Worm (Caenorhabditis elegans) whole organism, young adult: Measurements from ENCODE around the gene nep-16.

ENCODE experiments used
- K11D2.4 ChIP-seq: fragments of 200-800 bp; sonication (Bioruptor generic); IDR thresholded peaks from 2 replicates; pipeline ENCODE4 v1.3.6; 2022; ENCODE audit warnings: missing genetic modification reagents, missing genetic modification characterization, missing compliant biosample characterization
- ets-4 ChIP-seq: fragments of 200-800 bp; sonication (Bioruptor generic); optimal IDR thresholded peaks from 2 replicates; lab custom pipeline; 2018; ENCODE audit warnings: mild to moderate bottlenecking, missing genetic modification characterization, missing compliant biosample characterization
- mcd-1 ChIP-seq: fragments of 200-800 bp; sonication (Bioruptor generic); IDR thresholded peaks from 2 replicates; pipeline ENCODE4 v1.3.6; 2022; ENCODE audit warnings: missing genetic modification reagents, missing genetic modification characterization, missing compliant biosample characterization
- somi-1 ChIP-seq: fragments of 200-800 bp; sonication (Bioruptor generic); optimal IDR thresholded peaks from 2 replicates; lab custom pipeline; 2018; ENCODE audit warnings: mild to moderate bottlenecking, missing genetic modification characterization, missing compliant biosample characterization
- tlf-1 ChIP-seq: fragments of 200-800 bp; sonication (Bioruptor generic); optimal IDR thresholded peaks from 2 replicates; lab custom pipeline; 2018; ENCODE audit warnings: mild to moderate bottlenecking, missing genetic modification characterization, missing compliant biosample characterization

ce11 chrIV:7612523-7612922, 29.1 kb downstream of the nep-16 start:
- TF ChIP-seq ets-4 (GFP tag; lab: Kevin White, UChicago): no peak
- no peak for TF ChIP-seq somi-1 (GFP tag; lab: Kevin White, UChicago)
- no peak for TF ChIP-seq tlf-1 (GFP tag; lab: Kevin White, UChicago)
- TF ChIP-seq mcd-1: no peak
- no peak for TF ChIP-seq K11D2.4 (GFP tag; lab: Robert Waterston, UW)
